Fruit fly (Drosophila melanogaster): ENCODE results near the gene Grp170.

Grp170 gene

DNA sequence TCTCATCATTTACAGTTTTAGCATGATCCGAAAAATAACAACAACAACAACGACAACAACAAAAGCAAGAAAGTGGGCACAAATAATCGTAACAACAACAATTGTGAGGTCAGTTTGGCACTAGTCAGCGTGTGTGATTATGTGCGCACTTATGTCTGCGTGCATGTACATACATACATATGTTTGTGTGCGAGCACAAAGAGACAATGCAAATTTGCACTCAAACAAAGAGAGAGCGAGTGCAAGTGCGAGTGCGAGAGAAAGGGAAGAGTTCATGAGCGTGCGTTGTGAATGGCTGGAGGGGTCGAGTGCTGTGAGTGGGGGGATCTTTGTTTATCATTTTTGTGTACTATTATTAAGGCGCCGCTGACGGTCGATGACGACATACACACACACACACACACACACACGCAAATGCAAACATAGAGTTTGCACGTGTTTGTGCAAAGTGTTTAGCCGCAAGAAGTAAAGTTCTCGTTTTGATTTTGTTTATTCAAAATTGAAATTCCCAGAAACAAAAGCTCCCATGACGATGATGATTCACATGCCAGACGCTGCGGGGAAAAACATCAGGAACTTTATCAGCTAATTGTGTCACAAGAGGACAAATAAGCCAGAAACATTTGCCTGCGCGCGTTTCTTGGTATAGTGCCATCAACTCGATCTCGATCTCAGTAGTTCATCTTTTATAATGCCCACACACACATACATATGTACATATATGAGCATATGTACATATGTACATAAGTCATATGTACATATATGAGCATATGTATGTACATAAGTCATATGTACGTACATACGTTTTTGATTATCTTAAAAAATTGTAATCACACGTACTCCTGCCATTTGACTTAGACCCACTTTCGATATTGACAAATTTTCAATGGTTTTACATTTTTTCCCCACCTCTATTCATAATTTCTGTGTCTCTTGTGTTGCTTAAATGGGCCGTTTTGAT is 19.9 kb upstream of the Grp170 start (continued):
- no peak for TF ChIP-seq CG3065 (GFP tag; optimal IDR thresholded peaks at IDR 0.05)
- no peak for TF ChIP-seq Mad (GFP tag; optimal IDR thresholded peaks at IDR 0.05)
- no peak for TF ChIP-seq ken (GFP tag; IDR thresholded peaks at IDR 0.05)
- no peak for TF ChIP-seq tgo (GFP tag; IDR thresholded peaks at IDR 0.05)
- no peak for TF ChIP-seq sima (GFP tag; optimal IDR thresholded peaks at IDR 0.05)
- no peak for TF ChIP-seq CG7786 (GFP tag; optimal IDR thresholded peaks at IDR 0.05)
- no peak for TF ChIP-seq CG17802 (tag; optimal IDR thresholded peaks at IDR 0.05)
- no peak for TF ChIP-seq CG9609 (GFP tag; optimal IDR thresholded peaks at IDR 0.05)
- TF ChIP-seq CG11560 (tag; IDR thresholded peaks at IDR 0.05), result no peak
- TF ChIP-seq CG17186 (GFP tag; optimal IDR thresholded peaks at IDR 0.05), result no peak
- TF ChIP-seq ap (GFP tag; IDR thresholded peaks at IDR 0.05), result no peak
- TF ChIP-seq ci (GFP tag; IDR thresholded peaks at IDR 0.05), result peak; percentile 61
- no peak for TF ChIP-seq rib (GFP tag; IDR thresholded peaks at IDR 0.05)
- TF ChIP-seq ro (GFP tag; IDR thresholded peaks at IDR 0.05), result no peak
- no peak for TF ChIP-seq CG14441 (GFP tag; IDR thresholded peaks at IDR 0.05)
- no peak for TF ChIP-seq Atf6 (GFP tag; IDR thresholded peaks at IDR 0.05)
- TF ChIP-seq CG4730 (GFP tag; IDR thresholded peaks at IDR 0.05), result no peak
- TF ChIP-seq Dll (GFP tag; IDR thresholded peaks at IDR 0.05; ENCODE audit: partially characterized antibody), result no peak
- no peak for TF ChIP-seq Ssrp (tag; optimal IDR thresholded peaks at IDR 0.05)
- peak; percentile 66 for TF ChIP-seq cg (GFP tag; optimal IDR thresholded peaks at IDR 0.05)
- no peak for TF ChIP-seq ara (GFP tag; IDR thresholded peaks at IDR 0.05)
- TF ChIP-seq p53 (GFP tag; optimal IDR thresholded peaks at IDR 0.05), result no peak
- no peak for TF ChIP-seq Fer2 (tag; optimal IDR thresholded peaks at IDR 0.05)
- TF ChIP-seq Bdp1 (GFP tag; optimal IDR thresholded peaks at IDR 0.05), result no peak
- TF ChIP-seq prd (optimal IDR thresholded peaks at IDR 0.05), result no peak
- no peak for TF ChIP-seq prd (GFP tag; IDR thresholded peaks at IDR 0.05)
- TF ChIP-seq CkIIα-i1 (GFP tag; IDR thresholded peaks at IDR 0.05), result no peak
- TF ChIP-seq Sox100B (GFP tag; optimal IDR thresholded peaks at IDR 0.05), result peak; percentile 3
- TF ChIP-seq gsb (GFP tag; IDR thresholded peaks at IDR 0.05), result no peak
- TF ChIP-seq CG2129 (GFP tag; IDR thresholded peaks at IDR 0.05; ENCODE audit: partially characterized antibody), result no peak
- peak; percentile 21 for TF ChIP-seq Antp (GFP tag; optimal IDR thresholded peaks at IDR 0.05)
- no peak for TF ChIP-seq peb (GFP tag; IDR thresholded peaks at IDR 0.05)
- TF ChIP-seq CG7745 (tag; optimal IDR thresholded peaks at IDR 0.05), result no peak
- peak; percentile 4 for TF ChIP-seq CG8359 (GFP tag; optimal IDR thresholded peaks at IDR 0.05; ENCODE audit: borderline replicate concordance)
- peak; percentile 36 for TF ChIP-seq MTF-1 (GFP tag; optimal IDR thresholded peaks at IDR 0.05; ENCODE audit: borderline replicate concordance)
- TF ChIP-seq cwo (GFP tag; optimal IDR thresholded peaks at IDR 0.05), result peak; percentile 2
- peak; percentile 63 for TF ChIP-seq fd102C (GFP tag; optimal IDR thresholded peaks at IDR 0.05)
- no peak for TF ChIP-seq Fer1 (GFP tag; optimal IDR thresholded peaks at IDR 0.05)
- TF ChIP-seq unc-4 (GFP tag; IDR thresholded peaks at IDR 0.05; ENCODE audit: partially characterized antibody), result no peak
- no peak for TF ChIP-seq gt (GFP tag; IDR thresholded peaks at IDR 0.05)
- no peak for TF ChIP-seq Usf (GFP tag; optimal IDR thresholded peaks at IDR 0.05)
- no peak for TF ChIP-seq CG43689 (GFP tag; IDR thresholded peaks at IDR 0.05)
- TF ChIP-seq ssp (GFP tag; IDR thresholded peaks at IDR 0.05), result no peak
- no peak for TF ChIP-seq HLH4C (GFP tag; IDR thresholded peaks at IDR 0.05; ENCODE audit: partially characterized antibody)
- peak; percentile 7 for TF ChIP-seq CG15601 (tag; optimal IDR thresholded peaks at IDR 0.05)
- no peak for TF ChIP-seq tna (GFP tag; IDR thresholded peaks at IDR 0.05; ENCODE audit: partially characterized antibody)
- no peak for TF ChIP-seq CG7987 (GFP tag; optimal IDR thresholded peaks at IDR 0.05)
- peak in 1 of 2 experiments; percentile 24 for TF ChIP-seq dpn (GFP tag; optimal IDR thresholded peaks at IDR 0.05)
- TF ChIP-seq pnt (GFP tag; optimal IDR thresholded peaks at IDR 0.05), result peak; percentile 14

Measured in whole organism, embryonic.